Worm (Caenorhabditis elegans) whole organism, L4 larva: ENCODE measurements around the gene F46G11.2.

ENCODE experiments used
- F10B5.3 ChIP-seq: sonication (generic microtip); optimal IDR thresholded peaks from 2 replicates; lab custom pipeline; 2016; ENCODE audit warnings: mild to moderate bottlenecking, missing genetic modification characterization, missing compliant biosample characterization
- F37D6.2 ChIP-seq: sonication (generic microtip); optimal IDR thresholded peaks from 2 replicates; lab custom pipeline; 2016; ENCODE audit warnings: mild to moderate bottlenecking, missing genetic modification characterization, missing compliant biosample characterization
- T20F7.1 ChIP-seq: fragments of 200-800 bp; sonication (Bioruptor generic); optimal IDR thresholded peaks from 2 replicates; lab custom pipeline; 2018; ENCODE audit warnings: mild to moderate bottlenecking, missing genetic modification characterization, missing compliant biosample characterization
- T26A8.4 ChIP-seq: fragments of 200-800 bp; sonication (Bioruptor generic); IDR thresholded peaks from 2 replicates; pipeline ENCODE4 v1.3.6; 2022; ENCODE audit warnings: missing genetic modification characterization, missing compliant biosample characterization
- Y105C5A.15 ChIP-seq: fragments of 200-800 bp; sonication (Bioruptor generic); IDR thresholded peaks from 2 replicates; pipeline ENCODE4 v1.3.6; 2022; ENCODE audit warnings: missing genetic modification characterization, missing compliant biosample characterization
- Y5F2A.4 ChIP-seq: fragments of 200-800 bp; sonication (Bioruptor generic); optimal IDR thresholded peaks from 2 replicates; lab custom pipeline; 2018; ENCODE audit warnings: mild to moderate bottlenecking, missing genetic modification characterization, missing compliant biosample characterization
- Y75B8A.6 ChIP-seq: fragments of 200-800 bp; sonication (Bioruptor generic); IDR thresholded peaks from 2 replicates; pipeline ENCODE4 v1.3.6; 2022; ENCODE audit warnings: missing genetic modification reagents, missing genetic modification characterization, missing compliant biosample characterization
- ZK546.5 ChIP-seq, 2 experiments: sonication (generic microtip); optimal IDR thresholded peaks; 2 replicates each; lab custom pipeline; 2017; ENCODE audit warnings: missing biosample characterization in 2 of 2, missing genetic modification characterization in 2 of 2
- attf-4 ChIP-seq: sonication (generic microtip); optimal IDR thresholded peaks from 3 replicates; lab custom pipeline; 2017; ENCODE audit warnings: missing biosample characterization, missing genetic modification characterization
- ceh-20 ChIP-seq: fragments of 200-800 bp; sonication (Bioruptor generic); IDR thresholded peaks from 2 replicates; pipeline ENCODE4 v1.3.6; 2022; ENCODE audit warnings: missing genetic modification reagents, missing genetic modification characterization, missing compliant biosample characterization
- ceh-32 ChIP-seq: sonication (generic microtip); optimal IDR thresholded peaks from 2 replicates; lab custom pipeline; 2016; ENCODE audit warnings: mild to moderate bottlenecking, missing genetic modification characterization, missing compliant biosample characterization; ENCODE audit not compliant: poor library complexity
- ceh-44 ChIP-seq: fragments of 200-800 bp; sonication (Bioruptor generic); IDR thresholded peaks from 2 replicates; pipeline ENCODE4 v1.3.6; 2022; ENCODE audit warnings: missing genetic modification reagents, missing genetic modification characterization, missing compliant biosample characterization
- ceh-62 ChIP-seq: sonication (generic microtip); optimal IDR thresholded peaks from 2 replicates; lab custom pipeline; 2017; ENCODE audit warnings: missing biosample characterization, missing genetic modification characterization
- ceh-82 ChIP-seq: sonication (generic microtip); optimal IDR thresholded peaks from 2 replicates; lab custom pipeline; 2017; ENCODE audit warnings: missing biosample characterization, missing genetic modification characterization
- ces-1 ChIP-seq: fragments of 150-350 bp; sonication (generic microtip); optimal IDR thresholded peaks from 4 replicates; lab custom pipeline; 2014; ENCODE audit warnings: missing biosample characterization, missing genetic modification reagents, missing genetic modification characterization
- ctbp-1 ChIP-seq: fragments of 200-800 bp; sonication (Bioruptor generic); IDR thresholded peaks from 2 replicates; pipeline ENCODE4 v1.3.6; 2022; ENCODE audit warnings: missing genetic modification reagents, missing genetic modification characterization, missing compliant biosample characterization
- daf-12 ChIP-seq: fragments of 150-350 bp; optimal IDR thresholded peaks from 2 replicates; lab custom pipeline; 2014; ENCODE audit warnings: missing biosample characterization, missing genetic modification reagents, missing genetic modification characterization
- dmd-6 ChIP-seq: fragments of 200-800 bp; sonication (Bioruptor generic); IDR thresholded peaks from 2 replicates; pipeline ENCODE4 v1.3.6; 2022; ENCODE audit warnings: missing genetic modification reagents, missing genetic modification characterization, missing compliant biosample characterization
- dmd-9 ChIP-seq: fragments of 200-800 bp; sonication (Bioruptor generic); IDR thresholded peaks from 2 replicates; pipeline ENCODE4 v1.3.6; 2022; ENCODE audit warnings: missing genetic modification reagents, missing genetic modification characterization, missing compliant biosample characterization
- dve-1 ChIP-seq: sonication (generic microtip); optimal IDR thresholded peaks from 2 replicates; lab custom pipeline; 2017; ENCODE audit warnings: antibody characterized with exemption, mild to moderate bottlenecking, missing genetic modification characterization, missing compliant biosample characterization; ENCODE audit not compliant: insufficient read depth
- fkh-10 ChIP-seq: fragments of 150-350 bp; optimal IDR thresholded peaks from 2 replicates; lab custom pipeline; 2014; ENCODE audit warnings: missing biosample characterization, missing genetic modification reagents, missing genetic modification characterization
- fos-1 ChIP-seq: fragments of 150-350 bp; optimal IDR thresholded peaks from 2 replicates; lab custom pipeline; 2014; ENCODE audit warnings: missing biosample characterization, missing genetic modification characterization
- hif-1 ChIP-seq, 2 experiments: sonication (generic microtip); optimal IDR thresholded peaks; 2 replicates each; lab custom pipeline; 2016 to 2017; ENCODE audit warnings: missing compliant biosample characterization in 2 of 2, missing genetic modification characterization in 2 of 2, missing genetic modification reagents in 2 of 2, missing genotype in 2 of 2, mild to moderate bottlenecking in 1 of 2
- hlh-30 ChIP-seq: sonication (generic microtip); optimal IDR thresholded peaks from 2 replicates; lab custom pipeline; 2017; ENCODE audit warnings: antibody characterized with exemption, mild to moderate bottlenecking, missing genetic modification characterization, missing compliant biosample characterization; ENCODE audit not compliant: insufficient read depth
- hmg-1.1 ChIP-seq: fragments of 200-800 bp; sonication (Bioruptor generic); IDR thresholded peaks from 2 replicates; pipeline ENCODE4 v1.3.6; 2022; ENCODE audit warnings: missing genetic modification reagents, missing genetic modification characterization, missing compliant biosample characterization
- jun-1 ChIP-seq: fragments of 150-350 bp; optimal IDR thresholded peaks from 2 replicates; lab custom pipeline; 2014; ENCODE audit warnings: missing biosample characterization, missing genetic modification reagents, missing genetic modification characterization
- lim-7 ChIP-seq: fragments of 200-800 bp; sonication (Bioruptor generic); IDR thresholded peaks from 2 replicates; pipeline ENCODE4 v1.3.6; 2022; ENCODE audit warnings: missing genetic modification characterization, missing compliant biosample characterization
- lin-13 ChIP-seq: fragments of 150-350 bp; optimal IDR thresholded peaks from 2 replicates; lab custom pipeline; 2014; ENCODE audit warnings: missing biosample characterization, missing genetic modification reagents, missing genetic modification characterization
- lin-15B ChIP-seq: fragments of 150-350 bp; sonication (generic microtip); optimal IDR thresholded peaks from 3 replicates; lab custom pipeline; 2014; ENCODE audit warnings: missing biosample characterization, missing genetic modification characterization
- lin-39 ChIP-seq: fragments of 150-350 bp; optimal IDR thresholded peaks from 2 replicates; lab custom pipeline; 2014; ENCODE audit warnings: missing biosample characterization, missing genetic modification reagents, missing genetic modification characterization
- lsy-2 ChIP-seq, 2 experiments: fragments of 150-350 bp in 1 of 2; sonication (generic microtip) in 1 of 2; optimal IDR thresholded peaks; 2 replicates each; lab custom pipeline; 2014 to 2017; ENCODE audit warnings: missing biosample characterization in 2 of 2, missing genetic modification characterization in 2 of 2
- mes-2 ChIP-seq: sonication (generic microtip); optimal IDR thresholded peaks from 2 replicates; lab custom pipeline; 2016; ENCODE audit warnings: missing genotype, mild to moderate bottlenecking, missing genetic modification characterization, missing compliant biosample characterization; ENCODE audit not compliant: poor library complexity, severe bottlenecking
- nhr-10 ChIP-seq: fragments of 150-350 bp; optimal IDR thresholded peaks from 2 replicates; lab custom pipeline; 2014; ENCODE audit warnings: missing biosample characterization, missing genetic modification characterization
- nhr-6 ChIP-seq: fragments of 150-350 bp; optimal IDR thresholded peaks from 2 replicates; lab custom pipeline; 2014; ENCODE audit warnings: missing biosample characterization, missing genetic modification characterization
- php-3 ChIP-seq: fragments of 200-800 bp; sonication (Bioruptor generic); IDR thresholded peaks from 2 replicates; pipeline ENCODE4 v1.3.6; 2022; ENCODE audit warnings: missing genetic modification reagents, missing genetic modification characterization, missing compliant biosample characterization
- rbr-2 ChIP-seq: sonication (generic microtip); optimal IDR thresholded peaks from 2 replicates; lab custom pipeline; 2016; ENCODE audit warnings: missing genotype, missing genetic modification characterization, missing compliant biosample characterization
- saeg-2 ChIP-seq: fragments of 200-800 bp; sonication (Bioruptor generic); IDR thresholded peaks from 2 replicates; pipeline ENCODE4 v1.3.6; 2022; ENCODE audit warnings: missing genetic modification reagents, missing genetic modification characterization, missing compliant biosample characterization
- set-16 ChIP-seq: fragments of 200-800 bp; sonication (Bioruptor generic); IDR thresholded peaks from 2 replicates; pipeline ENCODE4 v1.3.6; 2022; ENCODE audit warnings: missing genetic modification reagents, missing genetic modification characterization, missing compliant biosample characterization
- skn-1 ChIP-seq: fragments of 150-350 bp; optimal IDR thresholded peaks from 2 replicates; lab custom pipeline; 2014; ENCODE audit warnings: missing biosample characterization, missing genetic modification characterization
- snpc-4 ChIP-seq: fragments of 150-350 bp; optimal IDR thresholded peaks from 2 replicates; lab custom pipeline; 2014; ENCODE audit warnings: missing biosample characterization, missing genetic modification characterization
- spr-3 ChIP-seq: fragments of 200-800 bp; sonication (Bioruptor generic); optimal IDR thresholded peaks from 2 replicates; lab custom pipeline; 2018; ENCODE audit warnings: mild to moderate bottlenecking, missing genetic modification characterization, missing compliant biosample characterization
- tra-1 ChIP-seq: fragments of 200-800 bp; sonication (Bioruptor generic); IDR thresholded peaks from 2 replicates; pipeline ENCODE4 v1.3.6; 2022; ENCODE audit warnings: missing genetic modification reagents, missing genetic modification characterization, missing compliant biosample characterization
- unc-39 ChIP-seq: sonication (generic microtip); optimal IDR thresholded peaks from 2 replicates; lab custom pipeline; 2017; ENCODE audit warnings: missing biosample characterization, missing genetic modification characterization
- unc-62 ChIP-seq, 3 experiments: fragments of 150-350 bp in 1 of 3; sonication (generic microtip); optimal IDR thresholded peaks in 2 of 3; peaks in 1 of 3; 1 replicate in 1 of 3; 2 replicates in 2 of 3; lab custom pipeline; 2014 to 2017; ENCODE audit warnings: missing biosample characterization in 3 of 3, missing genetic modification characterization in 3 of 3, missing genetic modification reagents in 3 of 3, missing genotype in 1 of 3
- zag-1 ChIP-seq: fragments of 150-350 bp; optimal IDR thresholded peaks from 2 replicates; lab custom pipeline; 2014; ENCODE audit warnings: missing biosample characterization, missing genetic modification characterization
- zfp-2 ChIP-seq: sonication (generic microtip); optimal IDR thresholded peaks from 2 replicates; lab custom pipeline; 2016; ENCODE audit warnings: mild to moderate bottlenecking, missing genetic modification characterization, missing compliant biosample characterization
- zip-11 ChIP-seq: fragments of 200-800 bp; sonication (Bioruptor generic); IDR thresholded peaks from 2 replicates; pipeline ENCODE4 v1.3.6; 2022; ENCODE audit warnings: missing genetic modification characterization, missing compliant biosample characterization
- zip-2 ChIP-seq: fragments of 150-350 bp; optimal IDR thresholded peaks from 2 replicates; lab custom pipeline; 2014; ENCODE audit warnings: missing biosample characterization, missing genetic modification characterization

Gene F46G11.2

DNA sequence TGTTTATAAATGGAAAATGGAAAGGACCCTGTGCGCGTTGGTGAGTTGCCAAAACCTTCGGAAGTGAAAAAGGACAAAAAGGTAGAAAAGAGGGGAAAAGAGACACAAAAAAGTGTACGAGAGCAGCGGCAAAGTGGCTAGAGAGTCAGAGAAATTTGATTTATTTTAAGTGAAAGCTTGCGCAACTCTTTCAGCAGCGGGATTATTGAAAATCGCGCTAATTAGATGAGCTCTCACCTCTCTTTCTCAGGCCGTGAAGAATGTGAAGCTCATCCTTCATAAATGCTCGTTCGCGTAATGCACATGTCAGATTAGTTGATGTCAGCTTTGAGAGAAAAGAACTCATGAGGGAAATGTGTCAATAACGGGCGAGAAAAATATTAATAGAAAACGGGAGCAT lies 11.3 kb downstream of the F46G11.2 start (continued):
- TF ChIP-seq zip-11 (GFP tag; lab: Robert Waterston, UW) (no peak), ces-1 (GFP tag; lab: Kevin White, UChicago) (peak; percentile 72), dve-1 (no peak), unc-62 (GFP tag; optimal IDR thresholded peaks at IDR 0.05 in 1 of 2; lab: Kevin White, UChicago) (peak in 1 of 2 experiments; percentile 39), unc-62 (tag; optimal IDR thresholded peaks at IDR 0.05; lab: Kevin White, UChicago) (no peak), lim-7 (GFP tag; lab: Robert Waterston, UW) (no peak), ctbp-1 (GFP tag; lab: Robert Waterston, UW) (peak; percentile 75), fkh-10 (GFP tag; lab: Kevin White, UChicago) (peak; percentile 93)

DNA sequence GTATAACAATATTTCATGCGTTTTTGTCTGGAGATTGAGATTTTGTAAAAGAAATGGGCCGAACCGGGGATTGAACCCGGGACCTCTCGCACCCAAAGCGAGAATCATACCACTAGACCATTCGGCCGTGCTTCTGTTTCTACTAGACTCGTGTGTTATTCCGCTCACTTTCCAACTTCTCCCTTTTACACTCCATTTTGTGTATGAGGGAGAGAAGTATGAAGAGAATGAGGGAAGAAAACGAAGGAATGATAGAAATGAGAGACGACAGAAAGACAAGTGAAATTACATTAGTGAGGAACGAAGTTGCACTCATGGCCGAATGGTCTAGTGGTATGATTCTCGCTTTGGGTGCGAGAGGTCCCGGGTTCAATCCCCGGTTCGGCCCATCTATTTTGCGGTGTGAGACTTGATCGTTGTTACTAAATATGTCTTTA lies 13.2 kb downstream of the F46G11.2 start:
- TF ChIP-seq rbr-2 (tag; lab: Kevin White, UChicago) (peak; percentile 92), nhr-6 (tag; lab: Kevin White, UChicago) (peak; percentile 76), php-3 (GFP tag; lab: Robert Waterston, UW) (peak; percentile 83), tra-1 (GFP tag; lab: Robert Waterston, UW) (peak; percentile 88), attf-4 (tag; lab: Kevin White, UChicago) (peak; percentile 37), ceh-82 (no peak), dmd-9 (peak; percentile 86), fkh-10 (GFP tag; lab: Kevin White, UChicago) (peak; percentile 57), zfp-2 (tag; lab: Kevin White, UChicago) (peak; percentile 48), ceh-32 (tag; lab: Kevin White, UChicago) (peak; percentile 67), F37D6.2 (tag; lab: Kevin White, UChicago) (peak; percentile 83), F10B5.3 (tag; lab: Kevin White, UChicago) (peak; percentile 85), saeg-2 (peak; percentile 87; the same call in 1 of the 2 replicates), zip-2 (tag; lab: Kevin White, UChicago) (peak; percentile 82), lin-15B (tag; lab: Kevin White, UChicago) (no peak), set-16 (GFP tag; lab: Robert Waterston, UW) (peak; percentile 37; the same call in 1 of the 2 replicates), ceh-44 (GFP tag; lab: Robert Waterston, UW) (peak; percentile 58; the same call in 1 of the 2 replicates), jun-1 (tag; lab: Kevin White, UChicago) (peak; percentile 86), spr-3 (GFP tag; lab: Kevin White, UChicago) (peak; percentile 90), Y5F2A.4 (GFP tag; lab: Kevin White, UChicago) (peak; percentile 73), zag-1 (tag; lab: Kevin White, UChicago) (peak; percentile 38), nhr-10 (peak; percentile 67), ctbp-1 (GFP tag; lab: Robert Waterston, UW) (peak; percentile 98), fos-1 (tag; lab: Kevin White, UChicago) (no peak), hmg-1.1 (GFP tag; lab: Robert Waterston, UW) (peak; percentile 98), ceh-20 (peak; percentile 86), ZK546.5 (tag; optimal IDR thresholded peaks at IDR 0.05; lab: Kevin White, UChicago) (no peak), hif-1 (tag; optimal IDR thresholded peaks at IDR 0.05; lab: Kevin White, UChicago) (peak; percentile 59 to 63), hlh-30 (tag; lab: Kevin White, UChicago) (peak; percentile 81), lin-13 (GFP tag; lab: Kevin White, UChicago) (peak; percentile 66), ceh-62 (tag; lab: Kevin White, UChicago) (no peak), unc-39 (tag; lab: Kevin White, UChicago) (no peak), mes-2 (tag; lab: Kevin White, UChicago) (peak; percentile 87), lim-7 (GFP tag; lab: Robert Waterston, UW) (peak; percentile 88), skn-1 (tag; lab: Kevin White, UChicago) (no peak), Y75B8A.6 (GFP tag; lab: Robert Waterston, UW) (peak; percentile 76; the same call in 1 of the 2 replicates), Y105C5A.15 (GFP tag; lab: Robert Waterston, UW) (no peak; the same call in 1 of the 2 replicates), lsy-2 (tag; optimal IDR thresholded peaks at IDR 0.05; lab: Kevin White, UChicago) (peak; percentile 74 to 85), snpc-4 (tag; lab: Kevin White, UChicago) (peak; percentile 24), daf-12 (no peak), T20F7.1 (GFP tag; lab: Kevin White, UChicago) (peak; percentile 68), dmd-6 (GFP tag; lab: Robert Waterston, UW) (peak; percentile 69), lin-39 (tag; lab: Kevin White, UChicago) (no peak), T26A8.4 (GFP tag; lab: Robert Waterston, UW) (peak; percentile 93)
